Fruit fly (Drosophila melanogaster): ENCODE measurements around the gene CG6980.

The CG6980 gene

dm6 chr3R:24787042-24787565 is 20.3 kb upstream of the CG6980 start, which contains the start of gene CG5805 (continued):
- peak; percentile 49 for TF ChIP-seq CG1602 (GFP tag; optimal IDR thresholded peaks at IDR 0.05)
- peak; percentile 47 for TF ChIP-seq TFAM (GFP tag; optimal IDR thresholded peaks at IDR 0.05)
- TF ChIP-seq crc (GFP tag; optimal IDR thresholded peaks at IDR 0.05) = peak; percentile 67
- no peak for TF ChIP-seq mld (GFP tag; IDR thresholded peaks at IDR 0.05; ENCODE audit: partially characterized antibody)
- TF ChIP-seq bigmax (GFP tag; optimal IDR thresholded peaks at IDR 0.05) = peak; percentile 65
- peak; percentile 70 for TF ChIP-seq CG1529 (GFP tag; optimal IDR thresholded peaks at IDR 0.05)
- TF ChIP-seq unpg (GFP tag; optimal IDR thresholded peaks at IDR 0.05) = peak; percentile 75
- TF ChIP-seq Mrtf (GFP tag; IDR thresholded peaks at IDR 0.05) = peak; percentile 34; the same call in 2 of the 3 replicates
- TF ChIP-seq CG10959 (GFP tag; IDR thresholded peaks at IDR 0.05) = peak; percentile 53
- peak; percentile 55 for TF ChIP-seq Oaz (GFP tag; IDR thresholded peaks at IDR 0.05)
- TF ChIP-seq Hsf (GFP tag; optimal IDR thresholded peaks at IDR 0.05) = peak; percentile 88
- peak; percentile 79 for TF ChIP-seq CG15011 (GFP tag; optimal IDR thresholded peaks at IDR 0.05)
- TF ChIP-seq zen2 (GFP tag; IDR thresholded peaks at IDR 0.05; ENCODE audit: partially characterized antibody) = no peak
- TF ChIP-seq Dip3 (GFP tag; optimal IDR thresholded peaks at IDR 0.05) = peak; percentile 69
- TF ChIP-seq CG10147 (GFP tag; optimal IDR thresholded peaks at IDR 0.05) = peak; percentile 80
- peak; percentile 59 for TF ChIP-seq repo (GFP tag; optimal IDR thresholded peaks at IDR 0.05)
- peak; percentile 70; the same call in 1 of the 2 replicates for TF ChIP-seq bowl (GFP tag; IDR thresholded peaks at IDR 0.05)
- TF ChIP-seq Asciz (GFP tag; optimal IDR thresholded peaks at IDR 0.05) = peak; percentile 89
- peak; percentile 60 for TF ChIP-seq gcm (GFP tag; optimal IDR thresholded peaks at IDR 0.05)
- TF ChIP-seq jumu (GFP tag; optimal IDR thresholded peaks at IDR 0.05) = peak; percentile 17
- TF ChIP-seq CG18764 (GFP tag; optimal IDR thresholded peaks at IDR 0.05) = peak; percentile 75
- peak; percentile 86 for TF ChIP-seq H15 (GFP tag; IDR thresholded peaks at IDR 0.05)
- peak; percentile 86 for TF ChIP-seq CoRest (tag; optimal IDR thresholded peaks at IDR 0.05)
- TF ChIP-seq mirr (GFP tag; optimal IDR thresholded peaks at IDR 0.05) = peak; percentile 81
- peak; percentile 63 for TF ChIP-seq row (GFP tag; IDR thresholded peaks at IDR 0.05)
- peak; percentile 89 for TF ChIP-seq CG13296 (GFP tag; optimal IDR thresholded peaks at IDR 0.05)
- TF ChIP-seq Hr3 (GFP tag; optimal IDR thresholded peaks at IDR 0.05) = peak; percentile 58
- peak; percentile 86 for TF ChIP-seq B-H2 (GFP tag; optimal IDR thresholded peaks at IDR 0.05)
- TF ChIP-seq CG2199 (GFP tag; IDR thresholded peaks at IDR 0.05) = peak; percentile 47; the same call in 2 of the 3 replicates
- TF ChIP-seq Meics (GFP tag; optimal IDR thresholded peaks at IDR 0.05) = peak; percentile 94
- TF ChIP-seq ci (GFP tag; IDR thresholded peaks at IDR 0.05) = peak; percentile 97
- TF ChIP-seq exex (tag; optimal IDR thresholded peaks at IDR 0.05) = peak; percentile 56
- peak; percentile 89 for TF ChIP-seq CG17328 (GFP tag; IDR thresholded peaks at IDR 0.05)
- TF ChIP-seq nmo (GFP tag; optimal IDR thresholded peaks at IDR 0.05) = peak; percentile 86
- peak; percentile 78; the same call in 2 of the 3 replicates for TF ChIP-seq CG34422 (GFP tag; IDR thresholded peaks at IDR 0.05)
- TF ChIP-seq CG31365 (tag; optimal IDR thresholded peaks at IDR 0.05) = peak; percentile 77
- no peak for TF ChIP-seq pan (optimal IDR thresholded peaks at IDR 0.05)
- TF ChIP-seq pan (GFP tag; optimal IDR thresholded peaks at IDR 0.05 in 1 of 2, IDR thresholded peaks at IDR 0.05 in 1 of 2) = peak in 1 of 2 experiments; percentile 86
- peak; percentile 56; the same call in 1 of the 2 replicates for TF ChIP-seq Adf1 (GFP tag; IDR thresholded peaks at IDR 0.05)
- TF ChIP-seq GATAe (GFP tag; conservative IDR thresholded peaks at IDR 0.05) = peak; percentile 60
- TF ChIP-seq CG18619 (GFP tag; optimal IDR thresholded peaks at IDR 0.05) = peak; percentile 91

DNA sequence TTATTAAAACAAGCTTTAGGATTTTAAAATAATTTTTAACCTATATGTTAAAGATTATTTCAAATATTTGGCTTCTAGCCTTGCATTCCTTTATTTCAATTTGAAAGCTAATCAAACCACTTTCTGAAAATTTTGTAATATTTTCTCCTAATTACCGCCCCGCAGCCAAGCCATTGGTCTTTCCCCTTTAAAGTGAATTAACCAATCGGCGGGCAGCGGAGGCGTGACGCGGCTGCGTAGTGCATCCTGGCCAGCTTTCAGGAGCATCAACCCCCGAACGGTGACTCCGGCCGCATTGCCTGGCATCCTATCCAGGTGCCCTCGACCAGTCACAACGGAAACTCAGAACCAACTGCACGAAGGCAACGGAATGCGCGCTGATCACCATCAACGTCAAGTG is 19.7 kb upstream of the CG6980 start, which contains the start of gene Ets96B:
TSS of gene Ets96B (plus strand) at position 321 of the 400 bp plus-strand sequence.
- TF ChIP-seq Nf-YB (GFP tag; optimal IDR thresholded peaks at IDR 0.05) (peak; percentile 94), CG1832 (GFP tag; optimal IDR thresholded peaks at IDR 0.05) (no peak), Sox100B (GFP tag; optimal IDR thresholded peaks at IDR 0.05) (no peak), lola (GFP tag; optimal IDR thresholded peaks at IDR 0.05) (no peak), Nf-YC (tag; optimal IDR thresholded peaks at IDR 0.05) (peak; percentile 93)

Measured in whole organism, embryonic.